Fruit fly (Drosophila melanogaster): ENCODE measurements around the gene CG31668.

dm6 chr2L:2228179-2228849, 22.3 kb upstream of the CG31668 start:
- no peak for TF ChIP-seq toe (GFP tag; optimal IDR thresholded peaks at IDR 0.05)
- peak; percentile 51 for TF ChIP-seq Mnt (GFP tag; optimal IDR thresholded peaks at IDR 0.05)
- no peak for TF ChIP-seq Crg-1 (GFP tag; optimal IDR thresholded peaks at IDR 0.05)
- no peak for TF ChIP-seq CG7045 (GFP tag; optimal IDR thresholded peaks at IDR 0.05)
- no peak for TF ChIP-seq CG1620 (GFP tag; optimal IDR thresholded peaks at IDR 0.05)
- TF ChIP-seq pad (GFP tag; optimal IDR thresholded peaks at IDR 0.05), result peak; percentile 39
- peak; percentile 1 for TF ChIP-seq kay (GFP tag; ENCODE audit: borderline replicate concordance)
- TF ChIP-seq cnc (optimal IDR thresholded peaks at IDR 0.05), result no peak
- no peak for TF ChIP-seq bab1 (GFP tag; optimal IDR thresholded peaks at IDR 0.05)
- TF ChIP-seq Hr96 (GFP tag; optimal IDR thresholded peaks at IDR 0.05), result no peak
- TF ChIP-seq CG5204 (GFP tag; optimal IDR thresholded peaks at IDR 0.05), result no peak
